Worm (Caenorhabditis elegans) whole organism, L4/young adult: Measurements from ENCODE around the gene col-83.

Experiments used
- W03F9.2 ChIP-seq: fragments of 150-350 bp; optimal IDR thresholded peaks from 2 replicates; lab custom pipeline; 2014; ENCODE audit warnings: missing biosample characterization, missing genetic modification characterization
- dao-5 ChIP-seq: sonication (generic microtip); optimal IDR thresholded peaks from 2 replicates; lab custom pipeline; 2016; ENCODE audit warnings: missing genotype, missing genetic modification characterization, moderate library complexity, missing compliant biosample characterization
- him-1 ChIP-seq: sonication (generic microtip); optimal IDR thresholded peaks from 2 replicates; lab custom pipeline; 2016; ENCODE audit warnings: missing genotype, missing genetic modification reagents, missing genetic modification characterization, missing compliant biosample characterization

The col-83 gene

DNA sequence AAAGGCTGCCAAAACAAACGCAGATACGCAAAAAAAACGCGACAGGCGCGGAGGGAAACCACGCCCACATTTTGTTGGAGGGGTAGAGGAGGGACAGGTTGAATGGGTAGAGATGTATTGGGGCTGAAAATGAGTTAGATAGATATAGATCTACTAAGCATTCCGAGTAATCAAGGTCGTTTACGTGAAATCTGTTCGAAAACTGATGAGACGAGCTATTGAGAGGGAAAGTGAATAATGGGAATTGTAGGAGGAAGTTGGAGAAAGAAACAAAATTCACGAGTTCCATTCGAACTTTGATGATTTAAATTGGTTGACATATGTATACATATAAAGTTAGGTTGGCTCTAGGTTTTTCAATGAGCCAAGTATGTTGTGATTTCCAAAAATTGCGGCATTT lies 28.9 kb downstream of the col-83 start:
- TF ChIP-seq W03F9.2 (tag; lab: Kevin White, UChicago) = no peak
- no peak for TF ChIP-seq him-1
- no peak for TF ChIP-seq dao-5 (tag; lab: Kevin White, UChicago)

DNA sequence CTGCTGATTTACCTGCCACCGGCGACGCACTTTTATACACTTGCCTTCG lies 29.1 kb downstream of the col-83 start, which contains the start of gene ram-2:
TSS of gene ram-2 (minus strand) at position 47 of the 49 bp plus-strand sequence.
- TF ChIP-seq dao-5 (tag; lab: Kevin White, UChicago) (no peak), him-1 (no peak), W03F9.2 (tag; lab: Kevin White, UChicago) (no peak)

DNA sequence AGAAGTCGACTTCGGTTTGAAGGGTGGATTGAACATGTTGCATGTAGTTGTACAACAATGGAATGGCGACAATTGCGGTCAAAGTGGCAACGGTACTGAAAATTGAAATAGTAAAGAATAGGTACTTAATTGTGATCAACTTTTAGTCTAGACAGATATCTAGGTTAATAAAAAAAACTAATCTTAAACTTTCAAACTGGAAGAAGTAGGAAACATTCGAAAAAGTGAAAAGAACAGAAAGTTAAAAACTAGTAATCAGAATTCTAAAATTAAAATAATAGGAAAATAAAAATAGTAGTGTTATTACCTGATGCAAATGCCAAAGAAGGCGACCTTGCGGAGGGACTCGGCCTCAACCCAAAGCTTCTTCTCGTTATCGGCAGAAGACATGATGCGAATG lies 29.3 kb downstream of the col-83 start:
- TF ChIP-seq W03F9.2 (tag; lab: Kevin White, UChicago) = no peak
- TF ChIP-seq him-1 = no peak
- TF ChIP-seq dao-5 (tag; lab: Kevin White, UChicago) = no peak

DNA sequence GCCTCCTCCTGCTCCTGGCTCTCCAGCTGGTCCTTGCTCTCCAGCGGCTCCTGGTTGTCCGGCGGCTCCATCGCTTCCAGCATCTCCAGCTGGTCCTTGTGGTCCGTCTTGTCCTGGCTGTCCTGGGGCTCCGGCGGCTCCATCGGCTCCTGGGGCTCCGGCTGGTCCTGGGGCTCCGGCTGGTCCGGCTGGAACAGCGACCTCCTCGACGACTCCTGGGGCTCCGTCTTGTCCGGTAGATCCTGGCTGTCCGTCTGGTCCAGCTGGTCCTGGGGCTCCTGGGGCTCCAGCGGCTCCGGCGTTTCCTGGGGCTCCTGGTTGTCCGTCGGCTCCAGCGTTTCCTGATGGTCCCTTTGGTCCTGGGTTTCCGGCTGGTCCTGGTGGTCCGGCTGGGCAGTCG lies 30.0 kb downstream of the col-83 start:
- TF ChIP-seq W03F9.2 (tag; lab: Kevin White, UChicago) = no peak

DNA sequence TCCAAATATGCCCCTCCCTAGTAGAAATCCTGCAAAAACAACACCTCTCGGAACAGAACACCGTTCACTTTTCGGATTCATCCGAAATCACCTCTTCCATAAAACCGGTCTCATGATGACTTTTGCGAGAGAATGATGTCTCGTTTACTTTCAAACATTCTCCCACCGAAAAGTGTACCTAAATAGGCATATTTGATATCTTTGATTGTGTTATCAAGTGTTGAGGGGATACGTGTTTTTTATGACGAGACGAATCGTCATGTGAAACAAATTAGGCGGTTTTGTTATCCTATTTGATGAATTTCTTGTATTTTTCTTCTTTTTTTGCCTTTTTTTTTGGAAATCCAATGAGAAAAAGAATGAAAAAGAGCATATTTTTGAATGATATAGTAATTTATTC lies 30.6 kb downstream of the col-83 start:
- TF ChIP-seq W03F9.2 (tag; lab: Kevin White, UChicago) = no peak
- no peak for TF ChIP-seq him-1
- TF ChIP-seq dao-5 (tag; lab: Kevin White, UChicago) = no peak

DNA sequence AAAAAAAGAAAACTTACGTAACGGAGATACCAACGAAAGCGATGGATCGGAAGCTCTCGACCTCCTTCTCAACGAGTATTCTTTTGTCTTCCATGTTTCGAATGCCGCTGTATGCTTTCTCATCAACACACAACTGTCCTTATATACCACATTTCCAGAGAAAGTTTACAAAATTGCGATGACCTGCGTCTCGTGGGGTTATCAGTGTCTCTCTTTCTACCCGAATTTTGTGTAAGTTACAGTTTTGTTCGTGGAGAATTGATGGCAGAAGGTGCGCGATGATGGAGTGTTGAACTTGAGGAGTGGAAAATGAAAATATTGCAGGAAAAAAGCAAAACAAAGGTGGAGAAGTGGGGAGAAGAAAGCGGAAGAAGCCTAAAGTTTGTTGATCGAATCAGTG lies 32.1 kb downstream of the col-83 start, which contains the start of gene col-81:
TSS of gene col-81 (minus strand) at position 101 of the 400 bp plus-strand sequence.
- no peak for TF ChIP-seq him-1
- TF ChIP-seq dao-5 (tag; lab: Kevin White, UChicago) = no peak
- no peak for TF ChIP-seq W03F9.2 (tag; lab: Kevin White, UChicago)

DNA sequence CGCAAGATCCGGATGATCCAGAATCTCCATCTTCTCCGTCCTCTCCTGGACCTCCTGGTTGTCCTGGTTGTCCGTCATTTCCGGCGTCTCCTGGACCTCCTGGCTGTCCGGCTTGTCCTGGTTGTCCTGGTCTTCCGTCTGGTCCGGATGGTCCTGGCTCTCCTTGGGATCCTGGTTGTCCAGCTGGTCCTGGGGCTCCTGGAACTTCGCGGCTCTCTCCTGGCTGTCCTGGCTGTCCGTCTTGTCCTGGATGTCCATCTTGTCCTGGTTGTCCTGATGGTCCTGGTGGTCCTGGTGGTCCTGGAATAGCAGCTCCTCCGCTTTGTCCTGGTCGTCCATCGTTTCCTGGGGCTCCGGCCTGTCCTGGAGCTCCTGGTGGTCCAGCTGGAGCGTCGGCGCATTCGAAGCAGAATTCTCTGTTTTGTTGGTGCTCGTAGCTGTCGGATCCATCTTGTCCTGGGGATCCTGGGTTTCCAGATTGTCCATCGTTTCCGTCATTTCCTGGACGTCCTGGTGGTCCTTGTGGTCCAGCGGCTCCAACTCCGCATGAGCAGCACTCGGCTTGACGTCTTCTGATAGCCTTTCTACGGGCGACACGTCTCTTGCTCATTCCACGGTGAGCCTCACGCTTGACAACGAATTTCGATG lies 33.1 kb downstream of the col-83 start:
- TF ChIP-seq him-1 (no peak), W03F9.2 (tag; lab: Kevin White, UChicago) (no peak), dao-5 (tag; lab: Kevin White, UChicago) (no peak)

DNA sequence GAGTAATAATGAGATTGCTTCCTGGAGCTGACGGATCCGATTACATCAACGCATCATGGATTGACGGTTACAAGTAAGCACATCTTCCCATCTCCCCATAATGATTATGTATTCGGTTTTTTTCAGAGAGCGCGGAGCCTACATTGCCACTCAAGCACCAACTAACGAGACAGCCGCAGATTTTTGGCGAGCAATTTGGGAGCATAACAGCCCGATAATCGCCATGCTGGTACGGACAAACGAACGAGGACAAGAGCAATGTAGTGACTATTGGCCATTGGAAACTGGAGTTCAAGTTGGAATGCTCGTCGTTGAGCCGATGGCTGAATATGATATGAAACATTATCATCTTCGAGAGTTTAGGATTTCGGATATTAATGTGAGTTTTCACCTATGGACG lies 34.9 kb downstream of the col-83 start:
- no peak for TF ChIP-seq him-1
- no peak for TF ChIP-seq dao-5 (tag; lab: Kevin White, UChicago)
- TF ChIP-seq W03F9.2 (tag; lab: Kevin White, UChicago) = no peak

DNA sequence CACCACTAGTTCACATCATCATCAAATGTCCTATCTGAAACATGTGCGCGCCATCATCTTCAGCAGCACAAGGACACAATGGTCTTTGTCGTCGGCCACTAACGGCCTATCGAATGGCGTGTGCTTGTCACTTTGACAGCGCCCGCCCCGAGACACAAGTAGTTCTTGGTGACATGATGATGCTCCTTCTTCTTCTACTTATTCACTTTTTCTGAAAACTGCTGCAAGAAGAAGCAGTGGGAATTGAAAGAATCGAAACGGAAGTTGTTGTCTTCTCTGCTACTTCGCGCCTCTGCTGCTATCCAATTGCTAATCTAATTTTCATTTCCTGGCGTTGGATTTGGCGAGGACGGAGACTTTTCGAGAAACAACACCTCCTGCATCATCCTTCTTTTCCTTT lies 41.4 kb downstream of the col-83 start:
- no peak for TF ChIP-seq dao-5 (tag; lab: Kevin White, UChicago)
- TF ChIP-seq him-1 = no peak
- no peak for TF ChIP-seq W03F9.2 (tag; lab: Kevin White, UChicago)

DNA sequence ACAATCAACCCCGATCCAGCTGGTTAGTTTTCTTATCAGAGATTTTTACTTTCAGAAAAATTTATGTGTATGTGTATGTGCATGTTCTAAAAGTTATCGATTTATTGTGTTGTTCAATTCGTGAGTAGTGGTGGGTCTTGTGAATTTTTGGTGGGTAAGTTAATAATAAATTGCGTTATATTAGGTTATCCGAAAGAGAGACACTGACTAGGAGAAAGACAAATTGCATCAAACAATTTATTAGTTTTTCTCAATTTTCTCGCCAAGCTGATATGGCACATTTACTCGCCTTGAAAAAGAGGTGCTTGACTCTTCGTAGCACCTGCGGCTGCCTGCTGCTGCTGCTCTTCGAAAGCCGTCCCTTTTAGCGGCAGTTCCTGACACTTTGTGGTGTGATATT lies 46.7 kb downstream of the col-83 start:
- no peak for TF ChIP-seq W03F9.2 (tag; lab: Kevin White, UChicago)
- no peak for TF ChIP-seq him-1
- no peak for TF ChIP-seq dao-5 (tag; lab: Kevin White, UChicago)

DNA sequence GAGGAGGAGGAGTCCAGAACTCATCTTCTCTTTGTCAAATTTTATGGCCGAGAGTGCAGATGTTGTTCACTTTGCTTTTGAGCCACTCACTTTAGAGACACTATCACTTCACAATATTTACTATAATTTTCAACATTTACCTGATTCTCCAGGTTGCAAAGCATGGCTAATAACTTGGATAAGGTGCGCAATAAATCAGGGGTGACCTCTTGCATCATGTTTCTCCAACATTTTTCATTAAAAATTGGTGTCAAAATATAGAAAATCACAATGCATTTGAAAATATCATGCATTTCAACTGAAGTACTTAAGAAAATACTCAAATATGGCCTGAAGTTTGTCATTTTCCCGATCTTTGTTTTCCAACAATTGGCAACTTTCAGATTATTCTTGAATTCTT lies 50.2 kb downstream of the col-83 start:
- TF ChIP-seq dao-5 (tag; lab: Kevin White, UChicago) = no peak
- no peak for TF ChIP-seq him-1
- no peak for TF ChIP-seq W03F9.2 (tag; lab: Kevin White, UChicago)
